Worm (Caenorhabditis elegans) whole organism, midembryonic: Measurements from ENCODE around the gene Y81B9A.2.

Experiments used
- cog-1 ChIP-seq: sonication (generic microtip); optimal IDR thresholded peaks from 2 replicates; lab custom pipeline; 2016; ENCODE audit warnings: missing genetic modification characterization, missing compliant biosample characterization
- klf-2 ChIP-seq: fragments of 200-800 bp; sonication (Bioruptor generic); conservative IDR thresholded peaks from 2 replicates; pipeline ENCODE4 v1.3.6; 2022; ENCODE audit warnings: missing genetic modification reagents, missing genetic modification characterization, missing compliant biosample characterization
- ref-1 ChIP-seq: fragments of 200-800 bp; sonication (Bioruptor generic); conservative IDR thresholded peaks from 2 replicates; pipeline ENCODE4 v1.3.6; 2022; ENCODE audit warnings: missing genetic modification reagents, missing genetic modification characterization, missing compliant biosample characterization
- ztf-23 ChIP-seq: fragments of 200-800 bp; sonication (Bioruptor generic); IDR thresholded peaks from 2 replicates; pipeline ENCODE4 v1.3.6; 2022; ENCODE audit warnings: missing genetic modification reagents, missing genetic modification characterization, missing compliant biosample characterization
- ztf-29 ChIP-seq: fragments of 200-800 bp; sonication (Bioruptor generic); IDR thresholded peaks from 2 replicates; pipeline ENCODE4 v1.3.6; 2022; ENCODE audit warnings: missing genetic modification reagents, missing genetic modification characterization, missing compliant biosample characterization

DNA sequence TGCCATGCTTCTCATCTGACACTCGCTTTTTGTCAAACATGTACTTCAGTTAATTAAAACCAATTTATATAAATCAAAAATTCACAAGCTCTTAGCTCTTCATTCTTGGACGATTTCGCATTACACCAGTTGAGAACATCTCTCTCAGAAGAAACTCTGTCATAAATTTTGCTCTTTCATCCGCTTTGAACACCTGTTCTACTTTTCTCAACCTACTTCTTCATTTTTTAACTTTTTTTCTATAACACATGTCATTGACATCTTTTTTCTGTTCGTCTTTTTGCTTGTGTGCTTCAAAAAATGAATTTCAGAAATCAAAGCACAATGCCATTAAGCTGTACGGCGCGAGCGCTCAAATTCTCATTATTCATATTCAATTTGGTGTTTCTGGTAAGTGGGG lies 21.1 kb upstream of the Y81B9A.2 start, which contains the start of gene tsp-11:
- TF ChIP-seq ref-1 (GFP tag; lab: Robert Waterston, UW), result no peak
- TF ChIP-seq ztf-29 (GFP tag; lab: Robert Waterston, UW), result no peak
- TF ChIP-seq cog-1 (tag; lab: Kevin White, UChicago), result no peak
- TF ChIP-seq klf-2 (GFP tag; lab: Robert Waterston, UW), result no peak
- no peak for TF ChIP-seq ztf-23 (GFP tag; lab: Robert Waterston, UW)
